Fruit fly (Drosophila melanogaster): ENCODE data around the gene hdly.
A peak's percentile ranks its signal among the peaks of the same experiment; 100 is the strongest.

hdly gene

DNA sequence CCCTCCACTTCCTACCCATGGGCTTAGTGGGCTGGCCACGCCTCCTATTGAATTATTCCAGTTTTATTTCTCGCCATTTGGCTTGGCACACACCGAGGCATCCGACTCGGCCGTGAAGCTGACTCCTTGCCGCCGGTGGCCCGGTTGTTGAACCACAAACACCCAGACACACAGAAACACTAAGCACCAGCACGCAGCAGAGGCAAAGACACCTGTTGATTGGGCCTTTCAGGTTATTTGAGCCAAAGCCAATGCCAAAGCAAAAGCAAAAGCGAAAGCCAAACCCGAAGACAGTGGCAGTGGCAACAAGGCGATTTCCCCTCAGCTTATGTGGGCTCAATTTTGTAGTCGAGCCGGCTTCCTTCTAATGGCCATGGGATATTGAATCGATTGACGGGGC is 32.7 kb downstream of the hdly start:
- TF ChIP-seq CG17801 (GFP tag; optimal IDR thresholded peaks at IDR 0.05; ENCODE audit: partially characterized antibody) = no peak

DNA sequence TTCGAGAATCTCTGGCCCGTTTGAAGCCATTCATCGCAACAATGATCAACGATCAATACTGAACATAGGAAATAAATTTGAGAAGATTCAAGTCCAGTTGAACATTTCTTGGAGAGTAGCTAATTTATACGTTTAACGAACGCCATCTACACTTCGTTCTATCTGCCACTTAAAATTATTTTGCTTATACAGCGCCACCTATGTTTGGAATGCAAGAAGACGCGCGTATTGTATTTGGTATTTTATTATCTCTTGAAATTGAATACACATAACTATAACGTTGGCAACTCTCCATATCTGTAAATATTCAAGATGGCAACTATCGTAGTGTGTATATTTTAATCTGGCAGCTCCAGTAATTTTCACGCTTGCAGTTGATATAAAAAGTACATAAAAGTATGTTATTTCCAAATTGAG is 33.9 kb downstream of the hdly start:
- no peak for TF ChIP-seq CG17801 (GFP tag; optimal IDR thresholded peaks at IDR 0.05; ENCODE audit: partially characterized antibody)

DNA sequence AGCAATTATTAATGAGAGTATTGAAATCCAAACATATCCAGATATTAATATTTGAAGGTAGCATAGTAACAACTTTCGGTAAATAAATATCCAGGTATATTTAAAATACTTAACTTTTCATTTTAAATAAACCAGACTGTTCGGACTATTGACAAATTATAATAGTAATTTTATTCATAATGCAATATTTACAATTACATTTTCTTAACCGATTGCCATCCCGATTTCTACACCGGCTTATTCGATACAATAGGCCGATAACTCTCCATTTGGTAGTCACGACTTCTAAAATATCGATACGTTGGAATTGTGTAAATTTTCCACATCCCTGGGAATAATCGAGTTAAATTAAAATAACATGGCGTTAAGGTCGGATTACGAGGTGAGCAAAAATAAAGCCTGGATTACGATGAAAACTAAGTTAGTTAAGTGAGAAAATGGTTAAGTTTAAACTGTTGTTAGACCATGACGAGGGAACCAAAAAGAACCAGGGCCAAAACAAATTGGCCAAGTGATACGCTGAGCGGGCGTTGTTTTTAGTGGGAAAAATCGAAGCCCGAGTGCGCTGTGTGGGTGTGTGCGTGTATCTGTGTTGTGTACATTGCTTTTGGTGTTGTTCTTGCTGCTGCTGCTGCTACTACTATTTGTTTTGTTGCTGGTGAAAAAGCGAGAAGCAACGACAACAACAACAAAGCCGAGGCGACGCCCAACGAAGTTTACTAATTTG is 34.5 kb downstream of the hdly start, which contains the start of gene Atpalpha:
Gene Atpalpha (plus strand): TSS at position 267 of the 727 bp plus-strand sequence.
- TF ChIP-seq CG17801 (GFP tag; optimal IDR thresholded peaks at IDR 0.05; ENCODE audit: partially characterized antibody) = no peak

- TF ChIP-seq CG17801 (GFP tag; optimal IDR thresholded peaks at IDR 0.05; ENCODE audit: partially characterized antibody) = no peak
Measured at dm6 chr3R:20949175-20949748, 35.2 kb downstream of the hdly start.

DNA sequence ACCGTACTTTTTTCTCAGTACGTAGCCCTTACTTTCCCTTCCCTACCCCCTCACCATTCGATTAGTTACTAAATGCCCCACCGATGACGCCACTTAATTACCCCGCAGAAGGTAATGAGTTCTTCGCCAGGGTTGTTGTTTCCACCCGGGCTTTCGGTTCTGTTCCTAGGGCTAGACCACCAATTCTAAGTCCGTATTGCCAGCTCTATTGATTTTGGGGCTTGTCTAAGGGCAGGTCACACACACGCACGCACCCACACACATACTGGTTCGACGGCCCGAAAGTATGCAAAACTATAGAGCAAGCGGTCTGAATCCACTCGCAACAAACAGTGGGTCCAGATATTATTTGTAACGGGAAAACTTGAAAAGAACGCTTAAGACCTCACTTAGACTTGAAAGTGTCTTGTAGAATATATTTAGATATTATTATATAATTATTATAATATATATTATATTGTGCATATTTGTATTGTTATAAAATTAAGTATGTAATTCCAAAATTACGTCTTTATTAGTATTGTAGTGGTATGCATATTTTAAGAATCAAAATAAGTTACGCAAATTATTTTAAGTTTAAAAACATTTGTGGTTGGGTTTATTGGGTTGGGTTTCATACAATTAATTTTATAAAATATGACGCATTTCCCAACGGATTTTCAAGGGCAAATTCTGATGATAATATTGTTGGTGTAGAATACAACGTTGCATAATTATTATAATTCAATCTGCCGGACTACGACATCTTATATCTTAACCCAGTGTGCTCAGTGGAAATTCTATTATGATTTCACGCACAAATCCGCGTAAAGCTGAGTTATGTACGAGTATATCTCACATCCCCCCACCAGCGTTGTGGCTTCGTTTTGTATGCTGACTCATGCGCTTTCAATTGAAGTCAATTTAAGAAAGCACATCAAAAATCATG is 35.9 kb downstream of the hdly start:
- TF ChIP-seq CG17801 (GFP tag; optimal IDR thresholded peaks at IDR 0.05; ENCODE audit: partially characterized antibody) = no peak

DNA sequence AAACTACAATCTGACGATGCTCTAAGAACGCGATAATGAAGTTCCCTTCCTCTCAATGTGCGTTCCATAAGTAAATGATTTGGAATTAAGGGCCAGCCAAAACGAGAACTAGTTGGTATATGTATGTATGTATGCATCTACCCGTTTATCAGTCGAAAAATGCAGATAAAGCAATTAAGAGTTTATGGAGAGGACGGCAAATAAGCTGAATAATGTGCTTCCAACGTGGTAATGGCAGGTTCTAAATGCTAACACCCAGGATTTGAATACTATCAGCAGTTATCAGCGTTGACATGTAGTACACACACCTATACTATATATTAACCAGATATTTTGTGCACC is 36.6 kb downstream of the hdly start:
- peak; percentile 3 for TF ChIP-seq CG17801 (GFP tag; optimal IDR thresholded peaks at IDR 0.05; ENCODE audit: partially characterized antibody)

dm6 chr3R:20951353-20951955 is 37.4 kb downstream of the hdly start:
- no peak for TF ChIP-seq CG17801 (GFP tag; optimal IDR thresholded peaks at IDR 0.05; ENCODE audit: partially characterized antibody)

- TF ChIP-seq CG17801 (GFP tag; optimal IDR thresholded peaks at IDR 0.05; ENCODE audit: partially characterized antibody) = no peak
Measured at dm6 chr3R:20952423-20953013, 38.4 kb downstream of the hdly start.

DNA sequence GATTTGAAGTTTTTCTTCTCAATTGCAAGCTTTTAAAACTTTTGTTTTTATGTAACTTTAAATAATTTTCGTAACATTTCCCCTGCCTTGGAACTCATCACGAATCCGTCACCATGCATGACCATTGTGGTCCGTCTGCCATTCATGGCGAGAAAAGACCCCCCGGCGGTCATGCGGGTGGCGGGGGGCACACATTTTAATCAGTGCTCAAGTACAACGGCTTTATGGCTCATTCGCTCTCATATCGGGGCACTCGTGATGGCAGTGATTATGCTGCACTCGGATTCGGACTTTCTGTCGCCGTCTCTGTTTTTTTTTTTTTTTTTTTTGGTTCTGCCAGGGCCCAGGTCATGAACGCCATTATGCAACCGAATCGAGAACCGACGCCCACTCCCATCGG is 40.4 kb downstream of the hdly start:
- TF ChIP-seq CG17801 (GFP tag; optimal IDR thresholded peaks at IDR 0.05; ENCODE audit: partially characterized antibody) = no peak

- TF ChIP-seq CG17801 (GFP tag; optimal IDR thresholded peaks at IDR 0.05; ENCODE audit: partially characterized antibody) = no peak
Measured at dm6 chr3R:20955119-20955518, 41.0 kb downstream of the hdly start.

- TF ChIP-seq CG17801 (GFP tag; optimal IDR thresholded peaks at IDR 0.05; ENCODE audit: partially characterized antibody) = no peak
Measured at dm6 chr3R:20955932-20956636, 42.0 kb downstream of the hdly start.

dm6 chr3R:20956875-20957874 is 43.1 kb downstream of the hdly start:
- peak; percentile 81 for TF ChIP-seq CG17801 (GFP tag; optimal IDR thresholded peaks at IDR 0.05; ENCODE audit: partially characterized antibody)

dm6 chr3R:20958599-20959150 is 44.6 kb downstream of the hdly start:
- TF ChIP-seq CG17801 (GFP tag; optimal IDR thresholded peaks at IDR 0.05; ENCODE audit: partially characterized antibody) = no peak
